Worm (Caenorhabditis elegans): ENCODE results near the gene cest-24.

cest-24 gene

DNA sequence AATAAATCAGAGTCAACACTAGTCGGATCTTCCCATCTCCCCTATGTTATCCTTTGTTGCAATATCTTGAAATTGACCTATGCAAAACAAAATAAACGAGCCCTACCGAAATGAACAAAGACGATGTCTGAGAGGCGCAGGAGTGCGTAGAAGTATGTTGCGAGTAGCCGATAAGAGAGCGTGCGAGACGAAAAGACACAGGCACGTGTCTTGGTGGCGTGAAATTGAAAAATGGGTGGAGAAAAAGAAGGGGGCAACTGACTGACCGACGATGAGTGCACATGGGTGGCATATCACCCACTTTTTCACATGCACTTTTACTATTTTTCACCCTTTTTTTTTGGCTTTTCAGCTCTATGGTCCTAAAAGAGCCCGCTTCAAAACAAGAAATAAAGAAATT is 31.4 kb downstream of the cest-24 start (continued):
- TF ChIP-seq zip-4 (GFP tag; optimal IDR thresholded peaks at IDR 0.05) (no peak), alr-1 (tag; optimal IDR thresholded peaks at IDR 0.05; ENCODE audit: borderline replicate concordance) (no peak), hpl-2 (GFP tag; optimal IDR thresholded peaks at IDR 0.05) (no peak), zag-1 (tag; optimal IDR thresholded peaks at IDR 0.05) (no peak), nhr-20 (tag; optimal IDR thresholded peaks at IDR 0.05) (peak; percentile 28), grh-1 (GFP tag; IDR thresholded peaks at IDR 0.05) (no peak), lin-13 (GFP tag; optimal IDR thresholded peaks at IDR 0.05) (no peak), aha-1 (tag; optimal IDR thresholded peaks at IDR 0.05) (no peak), pax-3 (tag; optimal IDR thresholded peaks at IDR 0.05) (no peak), tbx-2 (tag; optimal IDR thresholded peaks at IDR 0.05) (peak; percentile 1), ceh-88 (GFP tag; IDR thresholded peaks at IDR 0.05) (no peak), lsy-2 (tag; optimal IDR thresholded peaks at IDR 0.05) (peak in 1 of 2 experiments; percentile 37), snpc-4 (tag; optimal IDR thresholded peaks at IDR 0.05) (no peak), dsc-1 (tag; optimal IDR thresholded peaks at IDR 0.05) (no peak), lin-15B (tag; optimal IDR thresholded peaks at IDR 0.05) (no peak), ztf-11 (tag; optimal IDR thresholded peaks at IDR 0.05) (no peak), Y116A8C.19 (tag; optimal IDR thresholded peaks at IDR 0.05; ENCODE audit: borderline replicate concordance) (no peak), xbp-1 (tag; optimal IDR thresholded peaks at IDR 0.05) (no peak), aly-2 (tag; optimal IDR thresholded peaks at IDR 0.05) (no peak), tlp-1 (tag; optimal IDR thresholded peaks at IDR 0.05) (no peak), mab-9 (GFP tag; IDR thresholded peaks at IDR 0.05) (no peak), jun-1 (tag; optimal IDR thresholded peaks at IDR 0.05) (no peak), mef-2 (tag; optimal IDR thresholded peaks at IDR 0.05) (no peak), ceh-63 (GFP tag; optimal IDR thresholded peaks at IDR 0.05) (no peak), elt-2 (tag; optimal IDR thresholded peaks at IDR 0.05) (no peak), fkh-4 (tag; optimal IDR thresholded peaks at IDR 0.05; ENCODE audit: borderline replicate concordance) (no peak), ceh-90 (tag; optimal IDR thresholded peaks at IDR 0.05) (no peak), lir-3 (tag; optimal IDR thresholded peaks at IDR 0.05; ENCODE audit: poor library complexity) (no peak), sox-4 (tag; optimal IDR thresholded peaks at IDR 0.05) (no peak), pqm-1 (tag; optimal IDR thresholded peaks at IDR 0.05) (no peak)

DNA sequence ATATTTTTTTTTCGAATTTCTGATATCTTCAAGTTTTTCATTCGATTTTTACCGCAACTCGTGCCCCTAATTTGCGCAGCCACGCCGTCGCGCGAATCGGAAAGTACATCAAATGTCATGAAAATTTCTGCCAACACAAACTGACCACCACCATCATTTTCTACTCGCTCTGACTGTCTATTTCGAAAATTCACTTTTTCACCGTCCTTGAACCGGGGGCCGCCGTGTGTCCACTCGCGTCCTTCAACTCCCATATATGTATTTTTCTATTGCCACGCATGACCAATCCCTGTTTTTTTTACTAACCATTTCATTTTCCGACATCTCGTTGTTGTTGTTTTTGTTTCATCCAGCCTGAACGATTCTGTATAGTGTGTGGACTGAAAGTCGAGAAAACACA is 32.9 kb downstream of the cest-24 start:
- TF ChIP-seq mep-1 (tag; optimal IDR thresholded peaks at IDR 0.05) (peak; percentile 26), efl-1 (optimal IDR thresholded peaks at IDR 0.05) (no peak), efl-1 (GFP tag; optimal IDR thresholded peaks at IDR 0.05 in 1 of 2) (peak in 1 of 2 experiments; percentile 82), lin-14 (GFP tag; optimal IDR thresholded peaks at IDR 0.05) (peak; percentile 78), nhr-85 (tag) (peak; percentile 30), unc-130 (tag; optimal IDR thresholded peaks at IDR 0.05) (peak; percentile 6), nhr-71 (tag; optimal IDR thresholded peaks at IDR 0.05) (peak; percentile 34), pag-3 (tag; optimal IDR thresholded peaks at IDR 0.05; ENCODE audit: borderline replicate concordance, insufficient read depth) (no peak), hpl-2 (GFP tag; optimal IDR thresholded peaks at IDR 0.05) (no peak), elt-3 (tag; optimal IDR thresholded peaks at IDR 0.05) (no peak), jun-1 (tag; optimal IDR thresholded peaks at IDR 0.05) (no peak), nhr-20 (tag; optimal IDR thresholded peaks at IDR 0.05) (peak; percentile 58), blmp-1 (tag; optimal IDR thresholded peaks at IDR 0.05) (peak; percentile 97), xbp-1 (tag; optimal IDR thresholded peaks at IDR 0.05) (no peak), lin-35 (GFP tag; optimal IDR thresholded peaks at IDR 0.05) (peak in 1 of 2 experiments; percentile 13), ceh-82 (tag; optimal IDR thresholded peaks at IDR 0.05) (no peak), unc-98 (GFP tag; IDR thresholded peaks at IDR 0.05) (no peak), nhr-90 (tag; optimal IDR thresholded peaks at IDR 0.05; ENCODE audit: poor library complexity) (peak; percentile 1), snu-23 (GFP tag; optimal IDR thresholded peaks at IDR 0.05) (peak; percentile 41), nhr-19 (GFP tag; conservative IDR thresholded peaks at IDR 0.05) (peak; percentile 13)

Measured in whole organism, L1 larva.